Worm (Caenorhabditis elegans): ENCODE data around the gene skr-13.

ce11 chrIV:17189193-17189592 lies 26.8 kb upstream of the skr-13 start:
- TF ChIP-seq mdl-1 (tag; optimal IDR thresholded peaks at IDR 0.05) (no peak), dpl-1 (GFP tag; optimal IDR thresholded peaks at IDR 0.05) (no peak), daf-12 (tag; optimal IDR thresholded peaks at IDR 0.05) (no peak), attf-4 (tag; optimal IDR thresholded peaks at IDR 0.05) (no peak), hlh-30 (tag; optimal IDR thresholded peaks at IDR 0.05; ENCODE audit: insufficient read depth) (no peak), nhr-77 (tag; optimal IDR thresholded peaks at IDR 0.05) (no peak), aly-2 (tag; optimal IDR thresholded peaks at IDR 0.05) (no peak), lin-29 (GFP tag; IDR thresholded peaks at IDR 0.05) (no peak), egl-27 (tag; optimal IDR thresholded peaks at IDR 0.05) (no peak), nhr-25 (tag; optimal IDR thresholded peaks at IDR 0.05; ENCODE audit: borderline replicate concordance, insufficient read depth) (no peak), nhr-6 (tag; optimal IDR thresholded peaks at IDR 0.05) (no peak), skn-1 (tag; optimal IDR thresholded peaks at IDR 0.05) (no peak), mep-1 (tag; optimal IDR thresholded peaks at IDR 0.05) (no peak), ama-1 (optimal IDR thresholded peaks at IDR 0.05) (no peak)
